Worm (Caenorhabditis elegans): ENCODE measurements around the gene T05E12.3.
A peak's percentile ranks its signal among the peaks of the same experiment; 100 is the strongest.

Gene T05E12.3

ce11 chrV:17100829-17101228 is 23.0 kb upstream of the T05E12.3 start, which contains the start of gene ZK218.5:
TSS of gene ZK218.5 (plus strand) at chrV:17101129.
- no peak for TF ChIP-seq lin-35 (GFP tag; optimal IDR thresholded peaks at IDR 0.05)
- no peak for TF ChIP-seq Y67H2A.10 (GFP tag; conservative IDR thresholded peaks at IDR 0.05)
- no peak for TF ChIP-seq ceh-27 (GFP tag; optimal IDR thresholded peaks at IDR 0.05)
- TF ChIP-seq dpl-1 (GFP tag; optimal IDR thresholded peaks at IDR 0.05) = no peak
- no peak for TF ChIP-seq ztf-6 (GFP tag; IDR thresholded peaks at IDR 0.05)
- no peak for TF ChIP-seq B0035.1 (tag; optimal IDR thresholded peaks at IDR 0.05)
- no peak for TF ChIP-seq dox-1 (GFP tag; IDR thresholded peaks at IDR 0.05)
- no peak for TF ChIP-seq let-526 (GFP tag; IDR thresholded peaks at IDR 0.05)
- no peak for TF ChIP-seq ztf-25 (GFP tag; IDR thresholded peaks at IDR 0.05)
- TF ChIP-seq cebp-1 (GFP tag; IDR thresholded peaks at IDR 0.05) = no peak
- TF ChIP-seq cebp-1 (tag; optimal IDR thresholded peaks at IDR 0.05) = no peak
- TF ChIP-seq ztf-28 (GFP tag; IDR thresholded peaks at IDR 0.05) = no peak
- no peak for TF ChIP-seq ceh-58 (GFP tag; IDR thresholded peaks at IDR 0.05)
- no peak for TF ChIP-seq ceh-79 (tag; optimal IDR thresholded peaks at IDR 0.05)
- no peak for TF ChIP-seq sdz-38 (tag; optimal IDR thresholded peaks at IDR 0.05)
- no peak for TF ChIP-seq Y79H2A.3 (GFP tag; conservative IDR thresholded peaks at IDR 0.05)
- TF ChIP-seq snpc-1.1 (tag; optimal IDR thresholded peaks at IDR 0.05; ENCODE audit: insufficient read depth) = no peak

DNA sequence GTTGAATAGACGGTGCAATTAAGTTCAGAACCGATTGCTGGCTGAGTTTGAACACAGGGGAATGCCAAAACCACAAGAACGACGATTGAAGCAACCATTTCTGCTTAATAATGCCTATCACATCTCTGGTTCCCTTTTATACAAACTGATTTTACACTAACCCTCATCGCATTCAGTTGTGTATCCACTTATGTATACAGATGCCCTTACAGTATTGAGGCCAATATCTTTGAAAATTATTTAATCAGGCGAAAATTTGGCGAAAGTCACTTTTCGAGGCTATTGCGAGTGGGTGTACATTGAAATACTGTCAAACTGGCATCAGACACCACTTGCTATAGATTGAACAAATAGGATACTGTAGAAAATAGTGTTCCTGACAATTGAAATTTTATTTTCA is 20.9 kb upstream of the T05E12.3 start, which contains the start of the genes ZK218.3 and ZK218.4:
ZK218.3 (minus strand) TSS at position 101 of the 400 bp plus-strand sequence.
ZK218.4 (plus strand) TSS at position 186 of the 400 bp plus-strand sequence.
- TF ChIP-seq ztf-18 (tag; optimal IDR thresholded peaks at IDR 0.05) = no peak

DNA sequence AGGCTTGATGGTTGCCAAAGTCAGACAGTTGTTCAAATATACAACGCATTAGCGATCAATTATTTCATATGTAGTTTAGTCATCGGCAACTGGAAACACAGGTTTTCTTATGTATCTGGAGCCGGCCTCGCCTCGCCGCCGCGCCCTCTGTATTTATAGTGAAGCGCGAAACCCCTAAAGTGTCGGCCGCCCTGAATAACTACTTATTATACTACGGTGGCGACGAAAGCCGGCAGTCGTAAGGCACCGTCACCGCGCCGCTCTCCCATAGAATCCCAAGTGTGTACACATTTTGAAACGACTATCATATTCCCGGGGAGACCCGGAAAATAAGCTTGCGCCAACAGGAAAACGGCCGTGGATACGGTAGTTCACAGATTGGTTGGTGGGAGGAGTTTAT is 16.8 kb upstream of the T05E12.3 start:
- TF ChIP-seq F55B11.4 (tag; optimal IDR thresholded peaks at IDR 0.05; ENCODE audit: borderline replicate concordance, insufficient read depth) (no peak), hmg-1.2 (GFP tag; IDR thresholded peaks at IDR 0.05) (peak; percentile 23; the same call in 1 of the 2 replicates), snpc-4 (GFP tag; optimal IDR thresholded peaks at IDR 0.05) (no peak), snpc-4 (tag; optimal IDR thresholded peaks at IDR 0.05) (peak in 2 of 4 experiments; percentile 62 to 71), lin-35 (GFP tag; optimal IDR thresholded peaks at IDR 0.05) (no peak), snpc-1.1 (tag; optimal IDR thresholded peaks at IDR 0.05; ENCODE audit: insufficient read depth) (peak; percentile 27)

- TF ChIP-seq nfya-1 (tag; optimal IDR thresholded peaks at IDR 0.05; ENCODE audit: borderline replicate concordance, insufficient read depth) (no peak), lag-1 (GFP tag; IDR thresholded peaks at IDR 0.05) (no peak), nhr-27 (tag; optimal IDR thresholded peaks at IDR 0.05) (no peak), gei-17 (GFP tag; optimal IDR thresholded peaks at IDR 0.05) (no peak), snpc-1.1 (tag; optimal IDR thresholded peaks at IDR 0.05; ENCODE audit: insufficient read depth) (no peak), ceh-58 (GFP tag; IDR thresholded peaks at IDR 0.05) (no peak), dpl-1 (GFP tag; optimal IDR thresholded peaks at IDR 0.05) (no peak), B0035.1 (tag; optimal IDR thresholded peaks at IDR 0.05) (no peak), mcd-1 (GFP tag; IDR thresholded peaks at IDR 0.05) (no peak), attf-6 (GFP tag; IDR thresholded peaks at IDR 0.05) (no peak), efl-1 (GFP tag; optimal IDR thresholded peaks at IDR 0.05) (no peak), ama-1 (optimal IDR thresholded peaks at IDR 0.05) (no peak), ama-1 (GFP tag; optimal IDR thresholded peaks at IDR 0.05) (no peak), unc-62 (GFP tag; optimal IDR thresholded peaks at IDR 0.05) (no peak), akir-1 (GFP tag; optimal IDR thresholded peaks at IDR 0.05) (no peak), ztf-22 (GFP tag; optimal IDR thresholded peaks at IDR 0.05) (no peak), let-526 (GFP tag; IDR thresholded peaks at IDR 0.05) (no peak)
These were observed 14.5 kb upstream of the T05E12.3 start, which contains the start of gene ZK218.1 for ce11 chrV:17092262-17092661. TSS of gene ZK218.1 (plus strand) at chrV:17092562.
